Worm (Caenorhabditis elegans) whole organism, mixed stage, embryonic: ENCODE results near the gene F56C9.6.

Experiments used
- lin-13 ChIP-seq: fragments of 150-350 bp; optimal IDR thresholded peaks from 2 replicates; lab custom pipeline; 2014; ENCODE audit warnings: missing biosample characterization, missing genetic modification characterization
- mab-5 ChIP-seq: fragments of 150-350 bp; optimal IDR thresholded peaks from 2 replicates; lab custom pipeline; 2014; ENCODE audit warnings: missing biosample characterization, missing genetic modification characterization
- nhr-28 ChIP-seq: fragments of 150-350 bp; optimal IDR thresholded peaks from 2 replicates; lab custom pipeline; 2014; ENCODE audit warnings: missing biosample characterization, missing genetic modification characterization
- pha-4 ChIP-seq: fragments of 150-350 bp; optimal IDR thresholded peaks from 2 replicates; lab custom pipeline; 2018; ENCODE audit warnings: missing biosample characterization, missing genetic modification reagents, missing genetic modification characterization
- tbx-8 ChIP-seq: fragments of 200-800 bp; sonication (Bioruptor generic); optimal IDR thresholded peaks from 2 replicates; lab custom pipeline; 2018; ENCODE audit warnings: mild to moderate bottlenecking, missing genetic modification characterization, moderate library complexity, missing compliant biosample characterization
- unc-120 ChIP-seq: sonication (generic microtip); optimal IDR thresholded peaks from 2 replicates; lab custom pipeline; 2017; ENCODE audit warnings: missing genetic modification characterization, missing compliant biosample characterization; ENCODE audit not compliant: poor library complexity, severe bottlenecking
- ztf-11 ChIP-seq: fragments of 150-350 bp; optimal IDR thresholded peaks from 2 replicates; lab custom pipeline; 2014; ENCODE audit warnings: missing biosample characterization, missing genetic modification characterization

ce11 chrIII:7290462-7290861 is 20.1 kb downstream of the F56C9.6 start, which contains the start of gene algn-11:
- TF ChIP-seq lin-13 (tag; lab: Kevin White, UChicago) (no peak), nhr-28 (tag; lab: Kevin White, UChicago) (no peak), pha-4 (tag; lab: Kevin White, UChicago) (no peak), mab-5 (tag; lab: Kevin White, UChicago) (no peak), tbx-8 (GFP tag; lab: Kevin White, UChicago) (no peak), unc-120 (tag; lab: Kevin White, UChicago) (no peak), ztf-11 (no peak)
